Fruit fly (Drosophila melanogaster) whole organism: ENCODE data around the gene CG32971.

ENCODE experiments used
- CG8478 ChIP-seq: fragments of >200 bp; optimal IDR thresholded peaks from 2 replicates; lab custom pipeline; 2018; ENCODE audit warnings: inconsistent platforms
- Dll ChIP-seq: fragments of >200 bp; optimal IDR thresholded peaks from 2 replicates; lab custom pipeline; 2017
- EcR ChIP-seq, 2 experiments: fragments of >200 bp; optimal IDR thresholded peaks; 2 replicates each; lab custom pipeline; 2017; ENCODE audit warnings: missing biosample characterization in 2 of 2, missing genetic modification characterization in 2 of 2, missing genetic modification reagents in 2 of 2
- pan ChIP-seq: fragments of >200 bp; optimal IDR thresholded peaks from 2 replicates; lab custom pipeline; 2017
- psq ChIP-seq: fragments of >200 bp; optimal IDR thresholded peaks from 2 replicates; lab custom pipeline; 2017
- usp ChIP-seq: fragments of >200 bp; optimal IDR thresholded peaks from 2 replicates; lab custom pipeline; 2017; ENCODE audit warnings: missing biosample characterization, missing genetic modification characterization, mixed read lengths

Gene CG32971

DNA sequence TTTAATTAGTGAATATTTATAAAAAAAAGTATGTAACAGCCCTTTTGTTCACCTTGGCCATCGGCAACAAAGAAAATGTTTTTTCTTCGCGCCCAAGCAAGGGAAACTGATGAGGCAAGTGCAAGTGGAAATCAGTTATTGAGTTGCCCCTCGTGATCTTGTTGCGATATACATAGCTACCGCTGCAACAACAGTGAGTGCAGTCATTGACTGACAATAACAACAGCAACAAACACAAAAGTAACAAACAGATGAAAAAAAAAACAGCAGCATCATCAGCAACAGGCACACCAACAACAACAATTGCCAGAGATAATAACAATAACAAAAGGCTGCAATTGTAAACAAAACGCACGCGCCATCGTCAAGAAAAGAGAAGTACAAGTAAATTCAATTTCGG, 29.6 kb upstream of the CG32971 start:
- TF ChIP-seq EcR (GFP tag; optimal IDR thresholded peaks at IDR 0.05; lab: Kevin White, UChicago) (no peak), Dll (lab: Kevin White, UChicago) (no peak), psq (lab: Kevin White, UChicago) (no peak), CG8478 (no peak), usp (GFP tag; lab: Kevin White, UChicago) (no peak), pan (lab: Kevin White, UChicago) (no peak)

DNA sequence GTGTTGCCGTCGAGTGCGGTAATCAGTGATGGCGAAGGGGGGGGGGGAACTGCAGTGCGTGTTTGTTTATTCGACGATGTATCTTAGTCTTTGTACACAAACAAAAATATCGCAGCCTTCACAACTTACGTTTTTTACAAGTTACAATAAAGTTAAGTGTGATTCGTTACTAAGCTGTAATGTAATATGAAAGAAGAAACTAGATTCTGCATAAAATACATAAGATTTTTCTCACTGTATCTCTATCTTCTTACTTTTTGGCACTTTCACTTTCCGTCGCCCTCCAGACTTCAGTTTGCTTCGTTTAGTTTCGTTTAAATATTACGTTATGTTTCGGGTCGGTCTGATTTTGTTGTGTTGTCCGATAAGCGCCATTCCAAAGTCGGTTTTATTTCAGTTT, 29.1 kb upstream of the CG32971 start:
- TF ChIP-seq pan (lab: Kevin White, UChicago): no peak
- TF ChIP-seq Dll (lab: Kevin White, UChicago): no peak
- TF ChIP-seq psq (lab: Kevin White, UChicago): no peak
- TF ChIP-seq EcR (GFP tag; optimal IDR thresholded peaks at IDR 0.05; lab: Kevin White, UChicago): no peak
- no peak for TF ChIP-seq CG8478
- no peak for TF ChIP-seq usp (GFP tag; lab: Kevin White, UChicago)

- TF ChIP-seq Dll (lab: Kevin White, UChicago) (no peak), usp (GFP tag; lab: Kevin White, UChicago) (no peak), CG8478 (no peak), psq (lab: Kevin White, UChicago) (no peak), EcR (GFP tag; optimal IDR thresholded peaks at IDR 0.05; lab: Kevin White, UChicago) (no peak), pan (lab: Kevin White, UChicago) (no peak)
Measured at dm6 chr2L:14245981-14246380, 28.6 kb upstream of the CG32971 start.

- no peak for TF ChIP-seq Dll (lab: Kevin White, UChicago)
- no peak for TF ChIP-seq psq (lab: Kevin White, UChicago)
- TF ChIP-seq pan (lab: Kevin White, UChicago): no peak
- TF ChIP-seq EcR (GFP tag; optimal IDR thresholded peaks at IDR 0.05; lab: Kevin White, UChicago): no peak
- TF ChIP-seq usp (GFP tag; lab: Kevin White, UChicago): no peak
- no peak for TF ChIP-seq CG8478
Measured at dm6 chr2L:14247853-14248252, 26.8 kb upstream of the CG32971 start.

- no peak for TF ChIP-seq usp (GFP tag; lab: Kevin White, UChicago)
- TF ChIP-seq pan (lab: Kevin White, UChicago): no peak
Measured at dm6 chr2L:14251806-14252205, 22.8 kb upstream of the CG32971 start.

DNA sequence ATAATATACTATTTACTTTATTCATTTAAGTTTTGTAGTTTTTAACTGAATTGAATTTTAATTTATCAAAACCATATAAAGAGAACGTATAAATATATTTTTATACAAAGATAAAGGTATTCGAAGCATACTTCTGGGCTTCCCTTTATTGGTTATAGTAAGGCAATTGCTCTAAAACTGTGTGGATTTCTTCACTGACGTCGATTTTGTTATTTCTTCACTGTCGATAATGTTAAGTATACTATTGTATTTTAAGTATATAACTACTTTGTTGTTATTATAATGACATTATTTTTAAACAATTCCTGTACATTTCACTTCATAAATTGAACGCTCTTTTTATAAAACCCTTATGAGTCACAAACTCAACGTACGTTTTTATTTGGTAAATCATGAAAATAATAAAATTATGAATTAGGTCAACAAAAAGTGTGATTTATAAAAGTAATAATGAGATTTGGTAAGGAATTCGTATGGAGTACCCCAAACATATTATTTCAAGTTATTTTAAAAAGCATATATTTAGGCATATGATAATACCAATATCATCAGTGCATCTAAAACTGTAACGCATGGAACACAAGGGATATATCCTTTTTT, 22.2 kb upstream of the CG32971 start:
- TF ChIP-seq pan (lab: Kevin White, UChicago) (no peak), psq (lab: Kevin White, UChicago) (no peak), EcR (GFP tag; optimal IDR thresholded peaks at IDR 0.05; lab: Kevin White, UChicago) (no peak), Dll (lab: Kevin White, UChicago) (no peak), CG8478 (no peak), usp (GFP tag; lab: Kevin White, UChicago) (no peak)

DNA sequence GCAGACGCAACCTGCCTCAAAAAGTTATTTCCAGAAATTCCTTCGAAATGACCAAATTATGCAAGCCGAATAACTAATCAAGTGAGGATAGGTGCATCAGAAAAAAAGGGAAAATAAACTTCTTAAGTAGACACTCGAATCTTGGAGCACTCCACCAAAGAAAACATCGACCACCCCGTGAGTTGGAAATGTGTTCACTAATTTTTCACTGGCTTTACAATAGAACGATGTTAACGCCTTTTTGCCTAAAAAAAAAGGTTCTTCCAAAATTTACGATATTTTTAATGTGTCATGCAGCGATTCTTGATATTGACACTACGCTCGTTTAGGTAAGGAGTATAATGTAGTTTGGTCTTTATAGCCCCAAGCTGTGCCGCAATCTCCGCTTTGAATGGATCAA, 16.0 kb upstream of the CG32971 start:
- no peak for TF ChIP-seq CG8478
- TF ChIP-seq pan (lab: Kevin White, UChicago): no peak

dm6 chr2L:14259783-14260182, 14.8 kb upstream of the CG32971 start:
- TF ChIP-seq Dll (lab: Kevin White, UChicago) (no peak), pan (lab: Kevin White, UChicago) (no peak), psq (lab: Kevin White, UChicago) (no peak), EcR (GFP tag; optimal IDR thresholded peaks at IDR 0.05; lab: Kevin White, UChicago) (no peak), usp (GFP tag; lab: Kevin White, UChicago) (no peak), CG8478 (no peak)

dm6 chr2L:14260920-14261319, 13.7 kb upstream of the CG32971 start:
- TF ChIP-seq EcR (GFP tag; optimal IDR thresholded peaks at IDR 0.05; lab: Kevin White, UChicago) (no peak), psq (lab: Kevin White, UChicago) (no peak), pan (lab: Kevin White, UChicago) (no peak), usp (GFP tag; lab: Kevin White, UChicago) (no peak), CG8478 (no peak)

dm6 chr2L:14261719-14262487, 12.7 kb upstream of the CG32971 start:
- TF ChIP-seq Dll (lab: Kevin White, UChicago) (no peak), CG8478 (no peak), usp (GFP tag; lab: Kevin White, UChicago) (no peak), EcR (GFP tag; optimal IDR thresholded peaks at IDR 0.05; lab: Kevin White, UChicago) (no peak), psq (lab: Kevin White, UChicago) (no peak), pan (lab: Kevin White, UChicago) (no peak)

DNA sequence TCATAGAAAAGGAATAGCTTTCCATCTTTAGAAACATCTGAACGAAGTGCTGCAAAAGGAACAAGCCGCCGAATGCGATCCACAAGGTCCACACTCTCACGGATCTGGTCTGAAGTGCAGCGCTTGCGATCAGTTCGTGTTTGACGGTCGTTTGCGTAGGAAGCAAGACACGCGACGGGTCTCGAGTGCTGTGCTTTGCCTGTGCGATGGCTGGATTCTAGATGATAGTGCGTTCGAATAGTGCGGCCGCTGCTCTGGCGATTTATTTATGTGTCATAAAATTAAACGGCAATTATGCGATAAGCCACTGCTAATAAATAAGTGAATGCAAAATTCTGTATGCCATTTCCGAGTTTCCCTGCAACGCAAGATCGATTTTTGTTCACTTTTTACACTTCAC, 11.7 kb upstream of the CG32971 start, which contains the start of gene wb:
TSS of gene wb (plus strand) at position 132 of the 400 bp plus-strand sequence.
- TF ChIP-seq pan (lab: Kevin White, UChicago) (no peak), usp (GFP tag; lab: Kevin White, UChicago) (no peak), CG8478 (no peak), Dll (lab: Kevin White, UChicago) (no peak)

DNA sequence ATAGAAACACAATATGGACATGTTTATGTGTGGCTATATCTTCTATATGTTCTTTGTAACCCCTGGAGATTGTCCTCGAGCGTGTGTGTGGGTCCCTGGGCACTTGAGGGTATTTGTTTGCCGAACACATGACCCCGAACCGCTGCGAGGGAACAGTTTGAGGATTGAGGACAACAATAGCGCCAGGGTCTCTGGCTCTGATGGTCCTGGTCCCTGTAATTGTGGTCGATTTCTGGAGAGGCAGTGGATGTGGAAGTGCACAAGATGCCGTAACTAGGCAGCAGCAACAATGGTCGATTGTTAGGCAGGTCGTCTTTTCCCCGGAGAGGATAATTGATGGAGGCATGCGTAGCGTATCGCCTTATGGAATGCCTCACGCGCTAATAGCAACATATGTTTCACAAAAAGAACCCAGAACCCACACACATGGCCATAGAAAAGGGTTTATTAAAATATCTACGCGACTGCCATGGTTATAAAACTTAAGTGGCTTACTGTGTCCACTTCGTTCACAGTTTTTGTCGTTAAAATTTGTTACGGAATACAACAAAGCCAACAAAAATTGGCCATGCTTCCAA, 9.5 kb upstream of the CG32971 start:
- TF ChIP-seq psq (lab: Kevin White, UChicago) (no peak), usp (GFP tag; lab: Kevin White, UChicago) (no peak), CG8478 (no peak), pan (lab: Kevin White, UChicago) (no peak), EcR (GFP tag; optimal IDR thresholded peaks at IDR 0.05; lab: Kevin White, UChicago) (no peak), Dll (lab: Kevin White, UChicago) (no peak)
